Worm (Caenorhabditis elegans): ENCODE results near the gene C06C3.7.

DNA sequence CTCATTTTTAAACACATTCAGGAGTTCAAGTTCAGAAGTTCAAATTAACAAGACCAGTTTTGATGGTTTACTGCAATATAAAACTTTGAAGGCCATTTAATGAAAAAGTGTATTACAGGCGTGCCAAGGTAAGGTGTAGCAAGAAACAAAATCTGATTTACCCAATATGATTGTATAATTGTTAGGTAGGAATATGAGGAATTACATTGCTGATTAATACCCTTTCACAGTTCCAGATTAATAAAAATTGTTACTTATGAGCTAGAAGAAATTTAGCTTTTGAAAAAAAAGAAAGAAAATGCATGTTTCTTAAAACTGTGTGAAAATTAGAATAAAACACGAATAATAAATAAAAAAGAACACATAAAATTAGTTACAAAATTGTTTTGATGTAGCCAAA is 48.3 kb downstream of the C06C3.7 start, which contains the start of gene kin-15:
- no peak for TF ChIP-seq madf-6 (GFP tag; IDR thresholded peaks at IDR 0.05)
- TF ChIP-seq ama-1 (optimal IDR thresholded peaks at IDR 0.05), result no peak
- TF ChIP-seq ama-1 (GFP tag; optimal IDR thresholded peaks at IDR 0.05), result no peak
- TF ChIP-seq repo-1 (tag; optimal IDR thresholded peaks at IDR 0.05), result no peak
- no peak for TF ChIP-seq nhr-90 (tag; optimal IDR thresholded peaks at IDR 0.05)
- no peak for TF ChIP-seq efl-1 (GFP tag; optimal IDR thresholded peaks at IDR 0.05)
- no peak for TF ChIP-seq dpl-1 (GFP tag; optimal IDR thresholded peaks at IDR 0.05)
- TF ChIP-seq gei-17 (GFP tag; optimal IDR thresholded peaks at IDR 0.05), result no peak
- no peak for TF ChIP-seq snpc-3.4 (tag; optimal IDR thresholded peaks at IDR 0.05)
- TF ChIP-seq unc-62 (GFP tag; optimal IDR thresholded peaks at IDR 0.05), result no peak
